Fruit fly (Drosophila melanogaster) Kc167 (cell line): Measurements from ENCODE around the gene CG32669.

Source experiments
- Myc ChIP-seq: fragments of >200 bp; optimal IDR thresholded peaks from 2 replicates; lab custom pipeline; 2017; ENCODE audit warnings: missing external identifiers
- Sin3A ChIP-seq: fragments of >200 bp; optimal IDR thresholded peaks from 2 replicates; lab custom pipeline; 2018; ENCODE audit warnings: missing external identifiers
- h ChIP-seq: fragments of >200 bp; optimal IDR thresholded peaks from 3 replicates; lab custom pipeline; 2018; ENCODE audit warnings: missing external identifiers
- insv ChIP-seq: fragments of >200 bp; optimal IDR thresholded peaks from 3 replicates; lab custom pipeline; 2018; ENCODE audit warnings: missing external identifiers
- psq ChIP-seq: fragments of >200 bp; optimal IDR thresholded peaks from 2 replicates; lab custom pipeline; 2017; ENCODE audit warnings: missing external identifiers
- ttk ChIP-seq: sonication (Bioruptor generic); optimal IDR thresholded peaks from 2 replicates; lab custom pipeline; 2017; ENCODE audit warnings: missing external identifiers

dm6 chrX:10822096-10822495, 22.8 kb downstream of the CG32669 start:
- TF ChIP-seq ttk (lab: Kevin White, UChicago) (no peak), psq (no peak), h (lab: Kevin White, UChicago) (no peak), Myc (lab: Kevin White, UChicago) (no peak), insv (lab: Kevin White, UChicago) (no peak), Sin3A (lab: Kevin White, UChicago) (no peak)
